Fruit fly (Drosophila melanogaster) whole organism, embryonic: ENCODE results near the gene Vps29.

ENCODE experiments used
- Atf6 ChIP-seq: fragments of 200-800 bp; sonication (Bioruptor generic); IDR thresholded peaks from 2 replicates; pipeline ENCODE4 v1.3.6; 2022; ENCODE audit warnings: missing biosample characterization, missing genetic modification characterization
- B-H2 ChIP-seq: fragments of 200-800 bp; sonication (Bioruptor generic); optimal IDR thresholded peaks from 2 replicates; lab custom pipeline; 2018; ENCODE audit warnings: missing biosample characterization, mild to moderate bottlenecking, missing genetic modification characterization
- Bdp1 ChIP-seq: fragments of 200-800 bp; sonication (Bioruptor generic); optimal IDR thresholded peaks from 3 replicates; lab custom pipeline; 2016; ENCODE audit warnings: missing biosample characterization, missing genetic modification characterization
- CG10431 ChIP-seq: fragments of 200-800 bp; sonication (Bioruptor generic); optimal IDR thresholded peaks from 3 replicates; lab custom pipeline; 2018; ENCODE audit warnings: missing biosample characterization, mild to moderate bottlenecking, missing genetic modification characterization
- CG10543 ChIP-seq: fragments of 200-800 bp; sonication (Bioruptor generic); optimal IDR thresholded peaks from 3 replicates; lab custom pipeline; 2017; ENCODE audit warnings: missing biosample characterization, mild to moderate bottlenecking, missing genetic modification characterization, moderate library complexity
- CG11695 ChIP-seq: fragments of 200-800 bp; sonication (Bioruptor generic); IDR thresholded peaks from 3 replicates; pipeline ENCODE4 v1.3.6; 2022; ENCODE audit warnings: missing biosample characterization, missing genetic modification characterization
- CG11696 ChIP-seq: fragments of 200-800 bp; sonication (Bioruptor generic); IDR thresholded peaks from 2 replicates; pipeline ENCODE4 v1.3.6; 2022; ENCODE audit warnings: missing biosample characterization, missing genetic modification characterization
- CG15479 ChIP-seq: fragments of 200-800 bp; sonication (Bioruptor generic); optimal IDR thresholded peaks from 3 replicates; lab custom pipeline; 2019; ENCODE audit warnings: missing biosample characterization, mild to moderate bottlenecking, missing genetic modification characterization, moderate library complexity
- CG17186 ChIP-seq: fragments of 200-800 bp; sonication (Bioruptor generic); optimal IDR thresholded peaks from 3 replicates; lab custom pipeline; 2017; ENCODE audit warnings: missing biosample characterization, missing genetic modification reagents, missing genetic modification characterization
- CG17359 ChIP-seq: fragments of 200-800 bp; sonication (Bioruptor generic); optimal IDR thresholded peaks from 3 replicates; lab custom pipeline; 2018; ENCODE audit warnings: missing biosample characterization, mild to moderate bottlenecking, missing genetic modification characterization, moderate library complexity
- CG2120 ChIP-seq: fragments of 200-800 bp; sonication (Bioruptor generic); optimal IDR thresholded peaks from 3 replicates; lab custom pipeline; 2016; ENCODE audit warnings: missing biosample characterization, missing genetic modification characterization
- CG2712 ChIP-seq: fragments of 200-800 bp; optimal IDR thresholded peaks from 3 replicates; lab custom pipeline; 2019; ENCODE audit warnings: missing biosample characterization, mild to moderate bottlenecking, missing genetic modification characterization, moderate library complexity
- CG30020 ChIP-seq: fragments of 200-800 bp; optimal IDR thresholded peaks from 2 replicates; lab custom pipeline; 2019; ENCODE audit warnings: missing biosample characterization, mild to moderate bottlenecking, missing genetic modification characterization, moderate library complexity
- CG30431 ChIP-seq: fragments of 200-800 bp; sonication (Bioruptor generic); optimal IDR thresholded peaks from 2 replicates; lab custom pipeline; 2017; ENCODE audit warnings: missing biosample characterization, missing genetic modification characterization
- CG31224 ChIP-seq: fragments of 200-800 bp; sonication (Bioruptor generic); IDR thresholded peaks from 2 replicates; pipeline ENCODE4 v1.3.6; 2022; ENCODE audit warnings: missing biosample characterization, missing genetic modification characterization
- CG3407 ChIP-seq: fragments of 200-800 bp; sonication (Bioruptor generic); optimal IDR thresholded peaks from 2 replicates; lab custom pipeline; 2018; ENCODE audit warnings: missing biosample characterization, mild to moderate bottlenecking, missing genetic modification characterization
- CG4820 ChIP-seq: fragments of 200-800 bp; sonication (Bioruptor generic); optimal IDR thresholded peaks from 3 replicates; lab custom pipeline; 2016; ENCODE audit warnings: missing biosample characterization, missing genetic modification characterization
- CG6654 ChIP-seq: fragments of 200-800 bp; sonication (Bioruptor generic); optimal IDR thresholded peaks from 2 replicates; lab custom pipeline; 2017; ENCODE audit warnings: missing biosample characterization, mild to moderate bottlenecking, missing genetic modification characterization
- CG6689 ChIP-seq: fragments of 200-800 bp; sonication (Bioruptor generic); IDR thresholded peaks from 2 replicates; pipeline ENCODE4 v1.3.6; 2022; ENCODE audit warnings: missing biosample characterization, missing genetic modification characterization
- CG7963 ChIP-seq: fragments of 200-800 bp; sonication (Bioruptor generic); IDR thresholded peaks from 3 replicates; pipeline ENCODE4 v1.3.6; 2022; ENCODE audit warnings: missing biosample characterization, missing genetic modification characterization; ENCODE audit not compliant: partially characterized antibody
- CG8388 ChIP-seq: fragments of 200-800 bp; sonication (Bioruptor generic); optimal IDR thresholded peaks from 2 replicates; lab custom pipeline; 2019; ENCODE audit warnings: missing biosample characterization, mild to moderate bottlenecking, missing genetic modification characterization, moderate library complexity
- CG9215 ChIP-seq: fragments of 200-800 bp; sonication (Bioruptor generic); IDR thresholded peaks from 2 replicates; pipeline ENCODE4 v1.3.6; 2022; ENCODE audit warnings: missing biosample characterization, missing genetic modification characterization
- Dfd ChIP-seq, 2 experiments: fragments of >200 bp; optimal IDR thresholded peaks; 2 replicates each; lab custom pipeline; 2017; ENCODE audit warnings: missing biosample characterization in 2 of 2, missing genetic modification characterization in 2 of 2
- Dip3 ChIP-seq: fragments of 200-800 bp; sonication (Bioruptor generic); optimal IDR thresholded peaks from 3 replicates; lab custom pipeline; 2016; ENCODE audit warnings: missing biosample characterization, missing genetic modification characterization
- Doc3 ChIP-seq: fragments of 200-800 bp; sonication (Bioruptor generic); IDR thresholded peaks from 3 replicates; pipeline ENCODE4 v1.3.6; 2022; ENCODE audit warnings: missing biosample characterization, missing genetic modification characterization; ENCODE audit not compliant: partially characterized antibody
- ERR ChIP-seq: fragments of 200-800 bp; sonication (Bioruptor generic); optimal IDR thresholded peaks from 2 replicates; lab custom pipeline; 2016; ENCODE audit warnings: missing biosample characterization, missing genetic modification characterization
- GATAe ChIP-seq: fragments of 200-800 bp; sonication (Bioruptor generic); conservative IDR thresholded peaks from 2 replicates; pipeline ENCODE4 v1.3.6; 2022; ENCODE audit warnings: missing biosample characterization, missing genetic modification characterization
- Lpt ChIP-seq: fragments of >200 bp; optimal IDR thresholded peaks from 2 replicates; lab custom pipeline; 2018; ENCODE audit warnings: missing biosample characterization, missing genetic modification characterization
- MTF-1 ChIP-seq: fragments of 200-800 bp; sonication (Bioruptor generic); optimal IDR thresholded peaks from 2 replicates; lab custom pipeline; 2018; ENCODE audit warnings: missing biosample characterization, mild to moderate bottlenecking, missing genetic modification characterization, borderline replicate concordance
- Neu2 ChIP-seq: fragments of 200-800 bp; sonication (Bioruptor generic); optimal IDR thresholded peaks from 3 replicates; lab custom pipeline; 2016; ENCODE audit warnings: missing biosample characterization, missing genetic modification characterization, borderline replicate concordance
- Nf-YC ChIP-seq: fragments of 200-800 bp; optimal IDR thresholded peaks from 3 replicates; lab custom pipeline; 2019; ENCODE audit warnings: missing biosample characterization, mild to moderate bottlenecking, missing genetic modification characterization, moderate library complexity
- Sin3A ChIP-seq: fragments of >200 bp; optimal IDR thresholded peaks from 2 replicates; lab custom pipeline; 2018
- Sox100B ChIP-seq: fragments of 200-800 bp; sonication (Bioruptor generic); optimal IDR thresholded peaks from 3 replicates; lab custom pipeline; 2018; ENCODE audit warnings: missing biosample characterization, mild to moderate bottlenecking, missing genetic modification characterization
- Sry-δ ChIP-seq: fragments of 200-800 bp; sonication (Bioruptor generic); optimal IDR thresholded peaks from 2 replicates; lab custom pipeline; 2016; ENCODE audit warnings: missing biosample characterization, missing genetic modification characterization
- ase ChIP-seq: fragments of 200-800 bp; sonication (Bioruptor generic); IDR thresholded peaks from 3 replicates; pipeline ENCODE4 v1.3.6; 2022; ENCODE audit warnings: missing biosample characterization, missing genetic modification characterization
- bab2 ChIP-seq: fragments of 200-800 bp; sonication (Bioruptor generic); optimal IDR thresholded peaks from 2 replicates; lab custom pipeline; 2016; ENCODE audit warnings: missing biosample characterization, missing genetic modification characterization
- crol ChIP-seq: fragments of 200-800 bp; sonication (Bioruptor generic); IDR thresholded peaks from 2 replicates; pipeline ENCODE4 v1.3.6; 2022; ENCODE audit warnings: missing biosample characterization, missing genetic modification characterization
- danr ChIP-seq: fragments of 200-800 bp; sonication (Bioruptor generic); IDR thresholded peaks from 2 replicates; pipeline ENCODE4 v1.3.6; 2022; ENCODE audit warnings: missing biosample characterization, missing genetic modification characterization
- fd3F ChIP-seq: fragments of 200-800 bp; sonication (Bioruptor generic); optimal IDR thresholded peaks from 2 replicates; lab custom pipeline; 2018; ENCODE audit warnings: missing biosample characterization, mild to moderate bottlenecking, missing genetic modification characterization, moderate library complexity
- gem ChIP-seq: fragments of 200-800 bp; sonication (Bioruptor generic); optimal IDR thresholded peaks from 2 replicates; lab custom pipeline; 2019; ENCODE audit warnings: missing biosample characterization, mild to moderate bottlenecking, missing genetic modification characterization, moderate library complexity
- ind ChIP-seq: fragments of 200-800 bp; sonication (Bioruptor generic); optimal IDR thresholded peaks from 3 replicates; lab custom pipeline; 2016; ENCODE audit warnings: missing biosample characterization, missing genetic modification characterization
- mam ChIP-seq: fragments of 200-800 bp; sonication (Bioruptor generic); optimal IDR thresholded peaks from 3 replicates; lab custom pipeline; 2016; ENCODE audit warnings: missing biosample characterization, missing genetic modification characterization
- pho ChIP-seq: fragments of 200-800 bp; sonication (Bioruptor generic); optimal IDR thresholded peaks from 2 replicates; lab custom pipeline; 2016; ENCODE audit warnings: missing biosample characterization, missing genetic modification characterization
- pzg ChIP-seq: fragments of 200-800 bp; sonication (Bioruptor generic); optimal IDR thresholded peaks from 3 replicates; lab custom pipeline; 2018; ENCODE audit warnings: missing biosample characterization, mild to moderate bottlenecking, missing genetic modification characterization, moderate library complexity
- repo ChIP-seq: fragments of 200-800 bp; sonication (Bioruptor generic); optimal IDR thresholded peaks from 2 replicates; lab custom pipeline; 2016; ENCODE audit warnings: missing biosample characterization, missing genetic modification characterization
- sisA ChIP-seq: fragments of 200-800 bp; sonication (Bioruptor generic); IDR thresholded peaks from 2 replicates; pipeline ENCODE4 v1.3.6; 2022; ENCODE audit warnings: missing biosample characterization, missing genetic modification characterization
- tap ChIP-seq: fragments of 200-800 bp; optimal IDR thresholded peaks from 3 replicates; lab custom pipeline; 2019; ENCODE audit warnings: missing biosample characterization, mild to moderate bottlenecking, missing genetic modification characterization, moderate library complexity
- vnd ChIP-seq: fragments of 200-800 bp; sonication (Bioruptor generic); IDR thresholded peaks from 3 replicates; pipeline ENCODE4 v1.3.6; 2022; ENCODE audit warnings: missing biosample characterization, missing genetic modification characterization; ENCODE audit not compliant: partially characterized antibody
- vvl ChIP-seq: fragments of 200-800 bp; sonication (Bioruptor generic); IDR thresholded peaks from 2 replicates; pipeline ENCODE4 v1.3.6; 2022; ENCODE audit warnings: missing biosample characterization, missing genetic modification characterization

Gene Vps29

dm6 chr2L:1128932-1129887 lies 21.4 kb upstream of the Vps29 start, which contains the start of the genes Pino and TBC1D23 (continued):
- TF ChIP-seq CG31224 (GFP tag; lab: Robert Waterston, UW) (peak; percentile 61), CG17359 (peak; percentile 51), Sox100B (GFP tag; lab: Kevin White, UChicago) (peak; percentile 71), CG6654 (GFP tag; lab: Kevin White, UChicago) (no peak), Nf-YC (tag; lab: Kevin White, UChicago) (peak; percentile 67), CG8388 (GFP tag; lab: Kevin White, UChicago) (peak; percentile 61), Doc3 (peak; percentile 64), CG7963 (GFP tag; lab: Robert Waterston, UW) (0 out of 3 replicates have a peak, but pooled peaks have one; percentile 11), Sry-δ (GFP tag; lab: Kevin White, UChicago) (peak; percentile 84), MTF-1 (GFP tag; lab: Kevin White, UChicago) (no peak), CG2120 (GFP tag; lab: Kevin White, UChicago) (peak; percentile 80), CG11695 (GFP tag; lab: Robert Waterston, UW) (peak; percentile 69), Atf6 (GFP tag; lab: Robert Waterston, UW) (0 out of 2 replicates have a peak, but pooled peaks have one; percentile 41), Neu2 (no peak), Bdp1 (no peak), Sin3A (no peak), pho (GFP tag; lab: Kevin White, UChicago) (peak; percentile 63), bab2 (GFP tag; lab: Kevin White, UChicago) (peak; percentile 62), B-H2 (GFP tag; lab: Kevin White, UChicago) (peak; percentile 57), CG17186 (peak; percentile 69), CG15479 (no peak), danr (GFP tag; lab: Robert Waterston, UW) (peak; percentile 38; the same call in 1 of the 2 replicates), Dfd (GFP tag; optimal IDR thresholded peaks at IDR 0.05; lab: Kevin White, UChicago) (no peak), CG6689 (GFP tag; lab: Robert Waterston, UW) (peak; percentile 68), tap (tag; lab: Kevin White, UChicago) (peak; percentile 33), CG10431 (GFP tag; lab: Kevin White, UChicago) (no peak), CG2712 (tag; lab: Kevin White, UChicago) (peak; percentile 82), vvl (GFP tag; lab: Robert Waterston, UW) (peak; percentile 70; the same call in 1 of the 2 replicates), ase (GFP tag; lab: Robert Waterston, UW) (no peak), ind (GFP tag; lab: Kevin White, UChicago) (peak; percentile 81), GATAe (GFP tag; lab: Robert Waterston, UW) (0 out of 2 replicates have a peak, but pooled peaks have one; percentile 18), mam (peak; percentile 68), vnd (GFP tag; lab: Robert Waterston, UW) (peak; percentile 64), ERR (no peak), repo (GFP tag; lab: Kevin White, UChicago) (no peak), fd3F (peak; percentile 47), CG30431 (GFP tag; lab: Kevin White, UChicago) (peak; percentile 48), Lpt (no peak), sisA (GFP tag; lab: Robert Waterston, UW) (peak; percentile 59), CG3407 (GFP tag; lab: Kevin White, UChicago) (peak; percentile 2), gem (tag; lab: Kevin White, UChicago) (peak; percentile 89), CG10543 (GFP tag; lab: Kevin White, UChicago) (peak; percentile 75), Dip3 (peak; percentile 41), pzg (GFP tag; lab: Kevin White, UChicago) (peak; percentile 39), crol (GFP tag; lab: Robert Waterston, UW) (peak; percentile 88), CG4820 (peak; percentile 55), CG30020 (tag; lab: Kevin White, UChicago) (peak; percentile 72), CG9215 (GFP tag; lab: Robert Waterston, UW) (peak; percentile 75), CG11696 (GFP tag; lab: Robert Waterston, UW) (no peak)
